Fruit fly (Drosophila melanogaster) whole organism, embryonic: ENCODE measurements around the gene CG9150.

Experiments
- BEAF-32 ChIP-seq: fragments of 200-800 bp; sonication (Bioruptor generic); optimal IDR thresholded peaks from 3 replicates; lab custom pipeline; 2017; ENCODE audit warnings: missing biosample characterization, missing genetic modification characterization, mild to moderate bottlenecking, moderate library complexity, missing genetic modification reagents
- Blimp-1 ChIP-seq: fragments of 200-800 bp; sonication (Bioruptor generic); optimal IDR thresholded peaks from 3 replicates; lab custom pipeline; 2018; ENCODE audit warnings: missing biosample characterization, missing genetic modification characterization, mild to moderate bottlenecking, moderate library complexity, missing genetic modification reagents
- CG10274 ChIP-seq: fragments of 200-800 bp; sonication (Bioruptor generic); optimal IDR thresholded peaks from 3 replicates; lab custom pipeline; 2017; ENCODE audit warnings: missing biosample characterization, mild to moderate bottlenecking, missing genetic modification characterization
- CG10462 ChIP-seq: fragments of 200-800 bp; sonication (Bioruptor generic); optimal IDR thresholded peaks from 2 replicates; lab custom pipeline; 2016; ENCODE audit warnings: missing biosample characterization, missing genetic modification characterization
- CG10543 ChIP-seq: fragments of 200-800 bp; sonication (Bioruptor generic); optimal IDR thresholded peaks from 3 replicates; lab custom pipeline; 2017; ENCODE audit warnings: missing biosample characterization, mild to moderate bottlenecking, missing genetic modification characterization, moderate library complexity
- CG12769 ChIP-seq: fragments of 200-800 bp; sonication (Bioruptor generic); optimal IDR thresholded peaks from 2 replicates; lab custom pipeline; 2019; ENCODE audit warnings: missing biosample characterization, mild to moderate bottlenecking, missing genetic modification characterization, moderate library complexity
- CG13894 ChIP-seq: fragments of 200-800 bp; sonication (Bioruptor generic); optimal IDR thresholded peaks from 3 replicates; lab custom pipeline; 2018; ENCODE audit warnings: missing biosample characterization, mild to moderate bottlenecking, missing genetic modification characterization, moderate library complexity
- CG16813 ChIP-seq: fragments of 200-800 bp; sonication (Bioruptor generic); IDR thresholded peaks from 3 replicates; pipeline ENCODE4 v1.3.6; 2022; ENCODE audit warnings: missing biosample characterization, missing genetic modification characterization; ENCODE audit not compliant: partially characterized antibody
- CG2199 ChIP-seq: fragments of 200-800 bp; sonication (Bioruptor generic); IDR thresholded peaks from 3 replicates; pipeline ENCODE4 v1.3.6; 2022; ENCODE audit warnings: missing biosample characterization, missing genetic modification characterization
- CG2678 ChIP-seq: fragments of 200-800 bp; sonication (Bioruptor generic); optimal IDR thresholded peaks from 3 replicates; lab custom pipeline; 2019; ENCODE audit warnings: missing biosample characterization, mild to moderate bottlenecking, missing genetic modification characterization, moderate library complexity
- CG31365 ChIP-seq: fragments of 200-800 bp; sonication (Bioruptor generic); optimal IDR thresholded peaks from 2 replicates; lab custom pipeline; 2018; ENCODE audit warnings: missing biosample characterization, mild to moderate bottlenecking, missing genetic modification characterization
- CG4617 ChIP-seq: fragments of 200-800 bp; sonication (Bioruptor generic); optimal IDR thresholded peaks from 3 replicates; lab custom pipeline; 2016; ENCODE audit warnings: missing biosample characterization, missing genetic modification characterization, borderline replicate concordance
- CG6689 ChIP-seq: fragments of 200-800 bp; sonication (Bioruptor generic); IDR thresholded peaks from 2 replicates; pipeline ENCODE4 v1.3.6; 2022; ENCODE audit warnings: missing biosample characterization, missing genetic modification characterization
- CG6854 ChIP-seq: fragments of 200-800 bp; sonication (Bioruptor generic); optimal IDR thresholded peaks from 3 replicates; lab custom pipeline; 2017; ENCODE audit warnings: missing biosample characterization, mild to moderate bottlenecking, missing genetic modification characterization
- CG8924 ChIP-seq: fragments of 200-800 bp; optimal IDR thresholded peaks from 3 replicates; lab custom pipeline; 2019; ENCODE audit warnings: missing biosample characterization, mild to moderate bottlenecking, missing genetic modification characterization, moderate library complexity
- CG9609 ChIP-seq: fragments of 200-800 bp; sonication (Bioruptor generic); optimal IDR thresholded peaks from 3 replicates; lab custom pipeline; 2016; ENCODE audit warnings: missing biosample characterization, missing genetic modification characterization
- Deaf1 ChIP-seq: fragments of 200-800 bp; optimal IDR thresholded peaks from 3 replicates; lab custom pipeline; 2019; ENCODE audit warnings: missing biosample characterization, mild to moderate bottlenecking, missing genetic modification characterization, moderate library complexity
- E2f1 ChIP-seq: fragments of 200-800 bp; sonication (Bioruptor generic); IDR thresholded peaks from 2 replicates; pipeline ENCODE4 v1.3.6; 2022; ENCODE audit warnings: missing biosample characterization, missing genetic modification characterization
- Eip74EF ChIP-seq, 2 experiments: fragments of 200-800 bp in 1 of 2; fragments of >200 bp in 1 of 2; sonication (Bioruptor generic) in 1 of 2; optimal IDR thresholded peaks; 2 replicates each; lab custom pipeline; 2017 to 2019; ENCODE audit warnings: missing biosample characterization in 2 of 2, missing genetic modification characterization in 2 of 2, mild to moderate bottlenecking in 1 of 2, moderate library complexity in 1 of 2
- GATAe ChIP-seq: fragments of 200-800 bp; sonication (Bioruptor generic); conservative IDR thresholded peaks from 2 replicates; pipeline ENCODE4 v1.3.6; 2022; ENCODE audit warnings: missing biosample characterization, missing genetic modification characterization
- H15 ChIP-seq: fragments of 200-800 bp; sonication (Bioruptor generic); IDR thresholded peaks from 3 replicates; pipeline ENCODE4 v1.3.6; 2022; ENCODE audit warnings: missing biosample characterization, missing genetic modification characterization
- HHEX ChIP-seq: fragments of 200-800 bp; sonication (Bioruptor generic); optimal IDR thresholded peaks from 3 replicates; lab custom pipeline; 2017; ENCODE audit warnings: missing biosample characterization, mild to moderate bottlenecking, missing genetic modification characterization, missing genetic modification reagents
- Hey ChIP-seq: fragments of 200-800 bp; sonication (Bioruptor generic); optimal IDR thresholded peaks from 3 replicates; lab custom pipeline; 2018; ENCODE audit warnings: missing biosample characterization, mild to moderate bottlenecking, missing genetic modification characterization
- Med ChIP-seq: fragments of 200-800 bp; sonication (Bioruptor generic); peaks from one replicate; lab custom pipeline; 2016; ENCODE audit warnings: missing biosample characterization, missing genetic modification characterization, mild to moderate bottlenecking, inconsistent platforms, moderate library complexity
- Ptx1 ChIP-seq: fragments of 200-800 bp; sonication (Bioruptor generic); IDR thresholded peaks from 2 replicates; pipeline ENCODE4 v1.3.6; 2022; ENCODE audit warnings: missing biosample characterization, missing genetic modification characterization
- Sox100B ChIP-seq: fragments of 200-800 bp; sonication (Bioruptor generic); optimal IDR thresholded peaks from 3 replicates; lab custom pipeline; 2018; ENCODE audit warnings: missing biosample characterization, mild to moderate bottlenecking, missing genetic modification characterization
- amos ChIP-seq: fragments of 200-800 bp; sonication (Bioruptor generic); IDR thresholded peaks from 2 replicates; pipeline ENCODE4 v1.3.6; 2022; ENCODE audit warnings: missing biosample characterization, missing genetic modification characterization; ENCODE audit not compliant: partially characterized antibody
- ash1 ChIP-seq: fragments of 200-800 bp; sonication (Bioruptor generic); optimal IDR thresholded peaks from 2 replicates; lab custom pipeline; 2018; ENCODE audit warnings: missing biosample characterization, mild to moderate bottlenecking, missing genetic modification characterization
- bcd ChIP-seq: fragments of 200-800 bp; sonication (Bioruptor generic); optimal IDR thresholded peaks from 2 replicates; lab custom pipeline; 2017; ENCODE audit warnings: missing biosample characterization, mild to moderate bottlenecking, missing genetic modification characterization
- btn ChIP-seq: fragments of 200-800 bp; sonication (Bioruptor generic); optimal IDR thresholded peaks from 2 replicates; lab custom pipeline; 2016; ENCODE audit warnings: missing biosample characterization, missing genetic modification characterization
- exex ChIP-seq: fragments of 200-800 bp; sonication (Bioruptor generic); optimal IDR thresholded peaks from 4 replicates; lab custom pipeline; 2018; ENCODE audit warnings: missing biosample characterization, mild to moderate bottlenecking, missing genetic modification characterization, moderate library complexity
- fru ChIP-seq: fragments of >200 bp; optimal IDR thresholded peaks from 2 replicates; lab custom pipeline; 2017
- ftz-f1 ChIP-seq: fragments of 200-800 bp; sonication (Bioruptor generic); optimal IDR thresholded peaks from 2 replicates; lab custom pipeline; 2016; ENCODE audit warnings: missing biosample characterization, missing genetic modification characterization
- grn ChIP-seq: fragments of 200-800 bp; sonication (Bioruptor generic); optimal IDR thresholded peaks from 3 replicates; lab custom pipeline; 2017; ENCODE audit warnings: missing biosample characterization, missing genetic modification characterization
- kay ChIP-seq: fragments of 200-800 bp; sonication (Bioruptor generic); optimal IDR thresholded peaks from 2 replicates; lab custom pipeline; 2016; ENCODE audit warnings: missing biosample characterization, missing genetic modification characterization
- kni ChIP-seq: fragments of 200-800 bp; sonication (Bioruptor generic); optimal IDR thresholded peaks from 3 replicates; lab custom pipeline; 2017; ENCODE audit warnings: mild to moderate bottlenecking, missing biosample characterization, missing genetic modification reagents, missing genetic modification characterization
- lab ChIP-seq: fragments of 200-800 bp; sonication (Bioruptor generic); optimal IDR thresholded peaks from 3 replicates; lab custom pipeline; 2017; ENCODE audit warnings: missing biosample characterization, missing genetic modification characterization, mild to moderate bottlenecking, moderate library complexity, missing genetic modification reagents
- mirr ChIP-seq: fragments of 200-800 bp; sonication (Bioruptor generic); optimal IDR thresholded peaks from 3 replicates; lab custom pipeline; 2018; ENCODE audit warnings: missing biosample characterization, mild to moderate bottlenecking, missing genetic modification characterization
- onecut ChIP-seq: fragments of 200-800 bp; sonication (Bioruptor generic); IDR thresholded peaks from 2 replicates; pipeline ENCODE4 v1.3.6; 2022; ENCODE audit warnings: missing biosample characterization, missing genetic modification characterization
- ranshi ChIP-seq: fragments of 200-800 bp; sonication (Bioruptor generic); IDR thresholded peaks from 2 replicates; pipeline ENCODE4 v1.3.6; 2022; ENCODE audit warnings: missing biosample characterization, missing genetic modification characterization
- rib ChIP-seq: fragments of 200-800 bp; sonication (Bioruptor generic); IDR thresholded peaks from 2 replicates; pipeline ENCODE4 v1.3.6; 2022; ENCODE audit warnings: missing biosample characterization, missing genetic modification characterization
- sd ChIP-seq: fragments of 200-800 bp; sonication (Bioruptor generic); optimal IDR thresholded peaks from 3 replicates; lab custom pipeline; 2018; ENCODE audit warnings: missing biosample characterization, mild to moderate bottlenecking, missing genetic modification characterization, moderate library complexity
- sens ChIP-seq: fragments of 200-800 bp; sonication (Bioruptor generic); peaks from one replicate; lab custom pipeline; 2016; ENCODE audit warnings: missing biosample characterization, missing genetic modification characterization
- stc ChIP-seq: fragments of 200-800 bp; sonication (Bioruptor generic); IDR thresholded peaks from 2 replicates; pipeline ENCODE4 v1.3.6; 2022; ENCODE audit warnings: missing biosample characterization, missing genetic modification characterization
- wek ChIP-seq: fragments of 200-800 bp; sonication (Bioruptor generic); optimal IDR thresholded peaks from 3 replicates; lab custom pipeline; 2018; ENCODE audit warnings: missing biosample characterization, mild to moderate bottlenecking, missing genetic modification characterization, moderate library complexity

The CG9150 gene

dm6 chr2L:6090365-6090764 is 22.0 kb upstream of the CG9150 start (continued):
- peak; percentile 26 for TF ChIP-seq CG2678
- peak; percentile 67 for TF ChIP-seq Med (GFP tag; lab: Kevin White, UChicago)
- peak; percentile 69 for TF ChIP-seq Blimp-1
- peak; percentile 69; the same call in 1 of the 2 replicates for TF ChIP-seq rib
- TF ChIP-seq CG10543 (GFP tag; lab: Kevin White, UChicago): peak; percentile 68
- TF ChIP-seq CG8924: peak; percentile 5
- TF ChIP-seq Hey (tag; lab: Kevin White, UChicago): no peak
- peak; percentile 84 for TF ChIP-seq Deaf1
- TF ChIP-seq ftz-f1: peak; percentile 27
- no peak for TF ChIP-seq fru (lab: Kevin White, UChicago)
- peak; percentile 28 for TF ChIP-seq CG13894 (tag; lab: Kevin White, UChicago)
- TF ChIP-seq kni (GFP tag; lab: Kevin White, UChicago): peak; percentile 87
- TF ChIP-seq onecut (GFP tag; lab: Robert Waterston, UW): 0 out of 2 replicates have a peak, but pooled peaks have one; percentile 2

dm6 chr2L:6089604-6090198 is 21.3 kb upstream of the CG9150 start:
- TF ChIP-seq CG31365 (tag; lab: Kevin White, UChicago): no peak
- TF ChIP-seq GATAe: peak; percentile 80
- TF ChIP-seq mirr: peak; percentile 89
- peak; percentile 61 for TF ChIP-seq grn
- peak; percentile 2 for TF ChIP-seq sens (GFP tag; lab: Kevin White, UChicago)
- TF ChIP-seq Med (GFP tag; lab: Kevin White, UChicago): peak; percentile 19
- peak; percentile 59 for TF ChIP-seq sd
- no peak for TF ChIP-seq CG12769 (tag; lab: Kevin White, UChicago)
- TF ChIP-seq fru (lab: Kevin White, UChicago): no peak
- TF ChIP-seq exex: peak; percentile 68

DNA sequence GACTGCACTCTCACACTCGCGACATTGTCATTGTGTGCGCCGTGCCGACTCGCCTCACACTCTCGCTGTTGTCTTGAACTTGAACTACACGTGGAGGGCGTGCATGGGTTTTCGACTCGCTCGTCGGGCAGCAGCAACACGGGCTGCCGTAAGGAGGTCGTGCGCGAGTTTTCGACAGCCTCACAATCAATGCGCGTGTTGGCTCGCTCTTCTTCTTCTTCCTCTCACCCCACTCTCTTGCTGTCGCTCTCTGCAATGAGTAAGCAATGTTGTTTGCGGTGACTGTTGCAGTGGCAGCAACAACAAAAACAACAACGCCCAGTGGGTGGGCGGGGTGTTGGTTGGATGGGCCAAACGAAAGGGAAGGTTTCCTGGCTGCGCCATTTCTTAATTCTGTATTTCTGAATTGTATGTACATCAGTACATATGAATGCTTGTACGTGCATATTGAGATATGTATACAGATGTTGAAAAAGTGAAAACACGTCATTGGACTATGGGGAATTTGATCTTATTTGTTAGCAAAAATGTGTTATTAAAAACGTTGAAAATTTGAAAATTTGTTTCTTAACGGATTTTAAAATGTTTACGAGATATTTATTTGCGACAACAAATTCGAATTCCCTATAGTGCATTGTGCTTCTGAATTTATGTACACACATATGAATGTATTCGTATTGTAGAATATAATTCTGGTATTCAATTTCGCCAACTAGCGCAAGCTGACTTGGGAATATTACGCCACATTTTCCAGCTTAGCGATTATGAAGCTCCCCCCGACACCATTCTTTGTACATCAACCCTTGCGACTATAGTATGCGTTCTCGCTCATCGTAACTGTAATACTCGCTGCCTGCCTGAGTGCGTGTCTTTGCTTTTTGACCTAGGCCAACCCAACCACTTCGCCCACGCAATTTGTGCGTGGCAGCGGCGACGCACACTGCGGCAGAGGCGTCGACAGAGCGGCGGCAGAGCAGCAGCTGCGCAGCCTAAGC is 20.3 kb upstream of the CG9150 start:
- TF ChIP-seq stc (GFP tag; lab: Robert Waterston, UW) (no peak), wek (no peak), CG6689 (GFP tag; lab: Robert Waterston, UW) (no peak), CG4617 (GFP tag; lab: Kevin White, UChicago) (no peak), CG10274 (GFP tag; lab: Kevin White, UChicago) (no peak), amos (GFP tag; lab: Robert Waterston, UW) (peak; percentile 42; the same call in 1 of the 2 replicates), ranshi (GFP tag; lab: Robert Waterston, UW) (0 out of 2 replicates have a peak, but pooled peaks have one; percentile 6), btn (GFP tag; lab: Kevin White, UChicago) (no peak), HHEX (GFP tag; lab: Kevin White, UChicago) (no peak), CG6854 (GFP tag; lab: Kevin White, UChicago) (no peak), Ptx1 (GFP tag; lab: Robert Waterston, UW) (no peak), E2f1 (GFP tag; lab: Robert Waterston, UW) (no peak), ash1 (GFP tag; lab: Kevin White, UChicago) (peak; percentile 58), Sox100B (peak; percentile 48), lab (peak; percentile 46), CG16813 (GFP tag; lab: Robert Waterston, UW) (peak; percentile 44; the same call in 1 of the 3 replicates), BEAF-32 (GFP tag; lab: Kevin White, UChicago) (no peak), CG10462 (no peak), kay (GFP tag; lab: Kevin White, UChicago) (peak; percentile 93), CG9609 (GFP tag; lab: Kevin White, UChicago) (no peak), Eip74EF (GFP tag; optimal IDR thresholded peaks at IDR 0.05; lab: Kevin White, UChicago) (peak in 1 of 2 experiments; percentile 45), bcd (peak; percentile 24), H15 (no peak), CG2199 (GFP tag; lab: Robert Waterston, UW) (peak; percentile 95; the same call in 2 of the 3 replicates)
